Worm (Caenorhabditis elegans): Measurements from ENCODE around the gene faah-1.
A peak's percentile ranks its signal among the peaks of the same experiment; 100 is the strongest.

The faah-1 gene

ce11 chrIV:8199274-8199673 is 40.1 kb downstream of the faah-1 start:
- no peak for TF ChIP-seq attf-3 (GFP tag; conservative IDR thresholded peaks at IDR 0.05)
- TF ChIP-seq snpc-1.3 (tag; optimal IDR thresholded peaks at IDR 0.05; ENCODE audit: insufficient read depth), result no peak
- TF ChIP-seq ceh-79 (tag; optimal IDR thresholded peaks at IDR 0.05), result no peak
- TF ChIP-seq repo-1 (tag; optimal IDR thresholded peaks at IDR 0.05), result no peak
- no peak for TF ChIP-seq snpc-4 (GFP tag; optimal IDR thresholded peaks at IDR 0.05)
- no peak for TF ChIP-seq snpc-4 (tag; optimal IDR thresholded peaks at IDR 0.05)
- 0 out of 2 replicates have a peak, but pooled peaks have one; percentile 69 for TF ChIP-seq cebp-2 (GFP tag; IDR thresholded peaks at IDR 0.05)
- no peak for TF ChIP-seq nfya-1 (tag; optimal IDR thresholded peaks at IDR 0.05; ENCODE audit: borderline replicate concordance, insufficient read depth)
- TF ChIP-seq nfyb-1 (GFP tag; IDR thresholded peaks at IDR 0.05), result no peak

- TF ChIP-seq F23B12.7 (tag; optimal IDR thresholded peaks at IDR 0.05; ENCODE audit: insufficient read depth), result peak; percentile 5
- TF ChIP-seq nhr-80 (tag; optimal IDR thresholded peaks at IDR 0.05), result peak; percentile 68
- TF ChIP-seq atf-7 (tag; optimal IDR thresholded peaks at IDR 0.05), result no peak
Observed at ce11 chrIV:8199824-8200223, 40.6 kb downstream of the faah-1 start.

DNA sequence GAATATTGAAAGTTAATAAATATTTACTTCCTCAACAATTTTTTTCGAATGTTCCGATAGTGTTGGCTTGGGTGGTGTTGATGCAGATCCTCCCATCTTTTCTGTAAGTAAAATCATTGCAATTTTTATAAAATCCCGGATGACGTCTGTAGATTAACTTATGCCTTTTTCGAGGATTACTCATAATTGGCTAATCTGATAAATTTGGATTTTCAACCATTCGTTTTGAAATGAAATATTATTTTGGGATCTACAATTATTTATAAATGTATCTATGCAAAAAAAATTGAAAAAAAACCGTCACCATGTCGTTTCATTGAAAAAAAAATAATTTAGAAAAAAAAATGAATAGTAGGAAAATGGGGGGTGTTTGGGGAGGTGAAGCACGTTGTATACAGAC is 41.9 kb downstream of the faah-1 start, which contains the start of gene glrx-22:
TSS of gene glrx-22 (minus strand) at position 101 of the 400 bp plus-strand sequence.
- no peak for TF ChIP-seq rcor-1 (GFP tag; IDR thresholded peaks at IDR 0.05)
- TF ChIP-seq nfyb-1 (GFP tag; IDR thresholded peaks at IDR 0.05), result no peak
- TF ChIP-seq F33H1.4 (GFP tag; IDR thresholded peaks at IDR 0.05), result no peak
- no peak for TF ChIP-seq F23B12.7 (tag; optimal IDR thresholded peaks at IDR 0.05; ENCODE audit: insufficient read depth)
- TF ChIP-seq B0035.1 (tag; optimal IDR thresholded peaks at IDR 0.05), result no peak
- no peak for TF ChIP-seq tbx-9 (tag; optimal IDR thresholded peaks at IDR 0.05; ENCODE audit: borderline replicate concordance)
- TF ChIP-seq zim-3 (tag; optimal IDR thresholded peaks at IDR 0.05), result no peak
- TF ChIP-seq xnd-1 (tag; optimal IDR thresholded peaks at IDR 0.05), result no peak
- TF ChIP-seq dpl-1 (GFP tag; optimal IDR thresholded peaks at IDR 0.05), result no peak

DNA sequence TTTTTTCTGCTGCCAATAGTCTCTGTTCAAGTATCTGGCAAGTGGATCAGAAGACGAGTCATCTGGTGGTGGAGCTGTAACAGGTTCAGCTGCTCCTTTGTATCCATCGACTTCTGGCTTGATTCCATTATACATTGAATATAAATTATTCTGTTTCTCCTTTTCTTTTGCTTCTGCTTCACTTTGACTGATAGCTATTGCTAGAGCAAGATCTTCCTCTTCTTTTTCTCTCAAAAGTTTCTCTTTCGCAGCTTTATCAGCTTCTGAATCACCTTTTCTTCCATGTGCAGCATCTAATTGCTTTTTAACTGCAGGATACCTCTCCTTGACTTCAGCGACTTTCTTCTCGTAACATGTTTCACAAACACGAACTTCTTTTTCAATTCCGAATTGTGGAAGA is 44.4 kb downstream of the faah-1 start:
- TF ChIP-seq snpc-1.3 (tag; optimal IDR thresholded peaks at IDR 0.05; ENCODE audit: insufficient read depth) (no peak), zim-3 (tag; optimal IDR thresholded peaks at IDR 0.05) (no peak), pbrm-1 (GFP tag; IDR thresholded peaks at IDR 0.05) (no peak), attf-6 (GFP tag; IDR thresholded peaks at IDR 0.05) (no peak), rcor-1 (GFP tag; IDR thresholded peaks at IDR 0.05) (no peak), ZK185.1 (tag; optimal IDR thresholded peaks at IDR 0.05; ENCODE audit: poor library complexity, severe bottlenecking) (no peak), pha-4 (tag; optimal IDR thresholded peaks at IDR 0.05) (no peak), nfya-1 (tag; optimal IDR thresholded peaks at IDR 0.05; ENCODE audit: borderline replicate concordance, insufficient read depth) (no peak), Y56A3A.18 (GFP tag; IDR thresholded peaks at IDR 0.05) (no peak), bed-1 (GFP tag; IDR thresholded peaks at IDR 0.05) (no peak), K12H6.12 (tag; optimal IDR thresholded peaks at IDR 0.05) (no peak), ama-1 (optimal IDR thresholded peaks at IDR 0.05) (no peak), ama-1 (GFP tag; optimal IDR thresholded peaks at IDR 0.05) (no peak)

ce11 chrIV:8205272-8206098 is 46.3 kb downstream of the faah-1 start, which contains the start of gene hgrs-1:
Gene hgrs-1 (minus strand): TSS chrIV:8206048.
- TF ChIP-seq F33H1.4 (GFP tag; IDR thresholded peaks at IDR 0.05) (peak; percentile 43), efl-1 (GFP tag; optimal IDR thresholded peaks at IDR 0.05) (peak; percentile 36), madf-6 (GFP tag; IDR thresholded peaks at IDR 0.05) (peak; percentile 98), lsl-1 (GFP tag; optimal IDR thresholded peaks at IDR 0.05) (peak; percentile 87), attf-5 (GFP tag; optimal IDR thresholded peaks at IDR 0.05) (peak; percentile 35), madf-8 (GFP tag; conservative IDR thresholded peaks at IDR 0.05) (peak; percentile 94), xnd-1 (tag; optimal IDR thresholded peaks at IDR 0.05) (peak; percentile 86), dpff-1 (tag; optimal IDR thresholded peaks at IDR 0.05) (no peak), T07F8.4 (tag; optimal IDR thresholded peaks at IDR 0.05) (no peak)

All from whole organism, young adult.